Worm (Caenorhabditis elegans) whole organism, young adult: Measurements from ENCODE around the gene cec-5.

Experiments
- B0035.1 ChIP-seq: sonication (generic microtip); optimal IDR thresholded peaks from 2 replicates; lab custom pipeline; 2016; ENCODE audit warnings: missing genetic modification characterization, mild to moderate bottlenecking, missing compliant biosample characterization, missing genotype, missing genetic modification reagents
- C06A6.2 ChIP-seq: fragments of 200-800 bp; sonication (Bioruptor generic); conservative IDR thresholded peaks from 2 replicates; pipeline ENCODE4 v1.3.6; 2022; ENCODE audit warnings: missing genetic modification characterization, missing compliant biosample characterization
- D2030.7 ChIP-seq: fragments of 200-800 bp; sonication (Bioruptor generic); IDR thresholded peaks from 2 replicates; pipeline ENCODE4 v1.3.6; 2022; ENCODE audit warnings: missing genetic modification reagents, missing genetic modification characterization, missing compliant biosample characterization
- F10E7.11 ChIP-seq: sonication (generic microtip); optimal IDR thresholded peaks from 2 replicates; lab custom pipeline; 2017; ENCODE audit warnings: mild to moderate bottlenecking, missing genetic modification characterization, moderate library complexity, missing compliant biosample characterization
- F39B2.1 ChIP-seq: fragments of 200-800 bp; sonication (Bioruptor generic); IDR thresholded peaks from 2 replicates; pipeline ENCODE4 v1.3.6; 2022; ENCODE audit warnings: missing genetic modification reagents, missing genetic modification characterization, missing compliant biosample characterization
- F49E8.2 ChIP-seq: sonication (generic microtip); optimal IDR thresholded peaks from 3 replicates; lab custom pipeline; 2017; ENCODE audit warnings: missing genetic modification characterization, mild to moderate bottlenecking, missing compliant biosample characterization, antibody characterized with exemption, moderate library complexity; ENCODE audit not compliant: insufficient read depth
- F57A8.1 ChIP-seq: fragments of 200-800 bp; sonication (Bioruptor generic); optimal IDR thresholded peaks from 2 replicates; lab custom pipeline; 2018; ENCODE audit warnings: mild to moderate bottlenecking, missing genetic modification characterization, moderate library complexity, missing compliant biosample characterization
- F57C9.4 ChIP-seq: sonication (generic microtip); optimal IDR thresholded peaks from 2 replicates; lab custom pipeline; 2017; ENCODE audit warnings: mild to moderate bottlenecking, missing genetic modification characterization, missing compliant biosample characterization
- K12H6.12 ChIP-seq: fragments of 200-800 bp; sonication (Bioruptor generic); optimal IDR thresholded peaks from 2 replicates; lab custom pipeline; 2018; ENCODE audit warnings: mild to moderate bottlenecking, missing genetic modification characterization, missing compliant biosample characterization
- T26A5.8 ChIP-seq: sonication (generic microtip); optimal IDR thresholded peaks from 2 replicates; lab custom pipeline; 2016; ENCODE audit warnings: missing genetic modification characterization, missing compliant biosample characterization
- Y53F4B.3 ChIP-seq: fragments of 200-800 bp; sonication (Bioruptor generic); IDR thresholded peaks from 2 replicates; pipeline ENCODE4 v1.3.6; 2022; ENCODE audit warnings: missing genetic modification reagents, missing genetic modification characterization, missing compliant biosample characterization
- Y79H2A.3 ChIP-seq: fragments of 200-800 bp; sonication (Bioruptor generic); conservative IDR thresholded peaks from 2 replicates; pipeline ENCODE4 v1.3.6; 2022; ENCODE audit warnings: missing genetic modification reagents, missing genetic modification characterization, missing compliant biosample characterization
- akir-1 ChIP-seq: fragments of 200-800 bp; sonication (Bioruptor generic); optimal IDR thresholded peaks from 2 replicates; lab custom pipeline; 2018; ENCODE audit warnings: mild to moderate bottlenecking, missing genetic modification characterization, moderate library complexity, missing compliant biosample characterization
- ama-1 ChIP-seq, 3 experiments: fragments of 150-350 bp in 1 of 3; sonication (generic microtip) in 2 of 3; optimal IDR thresholded peaks; 2 replicates each; lab custom pipeline; 2014 to 2018; ENCODE audit warnings: missing biosample characterization in 2 of 3, missing genetic modification characterization in 2 of 3, missing genetic modification reagents in 2 of 3
- aptf-2 ChIP-seq: fragments of 200-800 bp; sonication (Bioruptor generic); conservative IDR thresholded peaks from 2 replicates; pipeline ENCODE4 v1.3.6; 2022; ENCODE audit warnings: missing genetic modification reagents, missing genetic modification characterization, missing compliant biosample characterization
- atf-7 ChIP-seq: sonication (generic microtip); optimal IDR thresholded peaks from 2 replicates; lab custom pipeline; 2017; ENCODE audit warnings: mild to moderate bottlenecking, missing genetic modification characterization, missing compliant biosample characterization
- athp-1 ChIP-seq: sonication (generic microtip); optimal IDR thresholded peaks from 2 replicates; lab custom pipeline; 2017; ENCODE audit warnings: mild to moderate bottlenecking, missing genetic modification characterization, missing compliant biosample characterization
- bed-2 ChIP-seq: fragments of 200-800 bp; sonication (Bioruptor generic); IDR thresholded peaks from 2 replicates; pipeline ENCODE4 v1.3.6; 2022; ENCODE audit warnings: missing genetic modification reagents, missing genetic modification characterization, missing compliant biosample characterization
- cebp-2 ChIP-seq: fragments of 200-800 bp; sonication (Bioruptor generic); IDR thresholded peaks from 2 replicates; pipeline ENCODE4 v1.3.6; 2022; ENCODE audit warnings: missing genetic modification characterization, missing compliant biosample characterization
- ceh-100 ChIP-seq: fragments of 200-800 bp; sonication (Bioruptor generic); IDR thresholded peaks from 2 replicates; pipeline ENCODE4 v1.3.6; 2022; ENCODE audit warnings: missing genetic modification reagents, missing genetic modification characterization, missing compliant biosample characterization
- ceh-79 ChIP-seq: sonication (generic microtip); optimal IDR thresholded peaks from 2 replicates; lab custom pipeline; 2017; ENCODE audit warnings: mild to moderate bottlenecking, missing genetic modification characterization, missing compliant biosample characterization
- dpff-1 ChIP-seq: sonication (generic microtip); optimal IDR thresholded peaks from 2 replicates; lab custom pipeline; 2017; ENCODE audit warnings: mild to moderate bottlenecking, missing genetic modification characterization, missing compliant biosample characterization
- efl-1 ChIP-seq: fragments of 150-350 bp; optimal IDR thresholded peaks from 2 replicates; lab custom pipeline; 2014; ENCODE audit warnings: missing biosample characterization, missing genetic modification reagents, missing genetic modification characterization
- egl-18 ChIP-seq: fragments of 200-800 bp; sonication (Bioruptor generic); IDR thresholded peaks from 2 replicates; pipeline ENCODE4 v1.3.6; 2022; ENCODE audit warnings: missing genetic modification reagents, missing genetic modification characterization, missing compliant biosample characterization
- ets-4 ChIP-seq: fragments of 200-800 bp; sonication (Bioruptor generic); optimal IDR thresholded peaks from 2 replicates; lab custom pipeline; 2018; ENCODE audit warnings: mild to moderate bottlenecking, missing genetic modification characterization, missing compliant biosample characterization
- fkh-3 ChIP-seq: sonication (generic microtip); optimal IDR thresholded peaks from 2 replicates; lab custom pipeline; 2016; ENCODE audit warnings: mild to moderate bottlenecking, missing genetic modification characterization, missing compliant biosample characterization
- gei-17 ChIP-seq: fragments of 200-800 bp; sonication (Bioruptor generic); optimal IDR thresholded peaks from 2 replicates; lab custom pipeline; 2018; ENCODE audit warnings: mild to moderate bottlenecking, missing genetic modification characterization, missing compliant biosample characterization
- hmg-20 ChIP-seq: fragments of 200-800 bp; sonication (Bioruptor generic); IDR thresholded peaks from 2 replicates; pipeline ENCODE4 v1.3.6; 2022; ENCODE audit warnings: missing genetic modification reagents, missing genetic modification characterization, missing compliant biosample characterization
- hrde-1 ChIP-seq: sonication (generic microtip); optimal IDR thresholded peaks from 2 replicates; lab custom pipeline; 2016; ENCODE audit warnings: missing genetic modification characterization, mild to moderate bottlenecking, missing compliant biosample characterization, moderate library complexity, missing genotype, missing genetic modification reagents, borderline replicate concordance
- let-526 ChIP-seq: fragments of 200-800 bp; sonication (Bioruptor generic); IDR thresholded peaks from 2 replicates; pipeline ENCODE4 v1.3.6; 2022; ENCODE audit warnings: missing genetic modification reagents, missing genetic modification characterization, missing compliant biosample characterization
- let-607 ChIP-seq, 2 experiments: fragments of 200-800 bp in 1 of 2; sonication (Bioruptor generic) in 1 of 2; sonication (generic microtip) in 1 of 2; optimal IDR thresholded peaks; 2 replicates each; lab custom pipeline; 2016 to 2018; ENCODE audit warnings: mild to moderate bottlenecking in 2 of 2, missing compliant biosample characterization in 2 of 2, missing genetic modification characterization in 2 of 2, moderate library complexity in 2 of 2, missing genotype in 1 of 2
- lin-26 ChIP-seq: fragments of 200-800 bp; sonication (Bioruptor generic); IDR thresholded peaks from 2 replicates; pipeline ENCODE4 v1.3.6; 2022; ENCODE audit warnings: missing genetic modification reagents, missing genetic modification characterization, missing compliant biosample characterization
- lin-40 ChIP-seq: sonication (generic microtip); optimal IDR thresholded peaks from 2 replicates; lab custom pipeline; 2016; ENCODE audit warnings: missing genetic modification characterization, mild to moderate bottlenecking, missing compliant biosample characterization, missing genotype, missing genetic modification reagents
- lir-1 ChIP-seq: fragments of 200-800 bp; sonication (Bioruptor generic); conservative IDR thresholded peaks from 2 replicates; pipeline ENCODE4 v1.3.6; 2022; ENCODE audit warnings: missing genetic modification reagents, missing genetic modification characterization, missing compliant biosample characterization
- mes-4 ChIP-seq: sonication (generic microtip); optimal IDR thresholded peaks from 2 replicates; lab custom pipeline; 2016; ENCODE audit warnings: missing genotype, missing genetic modification characterization, missing compliant biosample characterization
- nfya-1 ChIP-seq: sonication (generic microtip); optimal IDR thresholded peaks from 2 replicates; lab custom pipeline; 2017; ENCODE audit warnings: antibody characterized with exemption, missing compliant biosample characterization, missing genetic modification characterization, borderline replicate concordance; ENCODE audit not compliant: insufficient read depth
- nfya-2 ChIP-seq: fragments of 200-800 bp; sonication (Bioruptor generic); IDR thresholded peaks from 2 replicates; pipeline ENCODE4 v1.3.6; 2022; ENCODE audit warnings: missing genetic modification reagents, missing genetic modification characterization, missing compliant biosample characterization
- nhr-27 ChIP-seq: fragments of 200-800 bp; sonication (Bioruptor generic); optimal IDR thresholded peaks from 2 replicates; lab custom pipeline; 2018; ENCODE audit warnings: mild to moderate bottlenecking, missing genetic modification characterization, moderate library complexity, missing compliant biosample characterization
- nhr-90 ChIP-seq: sonication (generic microtip); optimal IDR thresholded peaks from 2 replicates; lab custom pipeline; 2016; ENCODE audit warnings: missing genotype, mild to moderate bottlenecking, missing genetic modification characterization, missing compliant biosample characterization
- pbrm-1 ChIP-seq: fragments of 200-800 bp; sonication (Bioruptor generic); IDR thresholded peaks from 2 replicates; pipeline ENCODE4 v1.3.6; 2022; ENCODE audit warnings: missing genetic modification reagents, missing genetic modification characterization, missing compliant biosample characterization
- somi-1 ChIP-seq: fragments of 200-800 bp; sonication (Bioruptor generic); optimal IDR thresholded peaks from 2 replicates; lab custom pipeline; 2018; ENCODE audit warnings: mild to moderate bottlenecking, missing genetic modification characterization, missing compliant biosample characterization
- tbp1 ChIP-seq: fragments of 200-800 bp; sonication (Bioruptor generic); optimal IDR thresholded peaks from 2 replicates; lab custom pipeline; 2018; ENCODE audit warnings: mild to moderate bottlenecking, missing genetic modification characterization, missing compliant biosample characterization
- tbx-9 ChIP-seq: sonication (generic microtip); optimal IDR thresholded peaks from 2 replicates; lab custom pipeline; 2016; ENCODE audit warnings: borderline replicate concordance, missing genetic modification characterization, inconsistent platforms, missing compliant biosample characterization
- tlf-1 ChIP-seq: fragments of 200-800 bp; sonication (Bioruptor generic); optimal IDR thresholded peaks from 2 replicates; lab custom pipeline; 2018; ENCODE audit warnings: mild to moderate bottlenecking, missing genetic modification characterization, missing compliant biosample characterization
- unc-130 ChIP-seq: sonication (generic microtip); optimal IDR thresholded peaks from 2 replicates; lab custom pipeline; 2016; ENCODE audit warnings: missing genetic modification reagents, missing genetic modification characterization, missing compliant biosample characterization
- zfh-2 ChIP-seq: fragments of 200-800 bp; sonication (Bioruptor generic); conservative IDR thresholded peaks from 2 replicates; pipeline ENCODE4 v1.3.6; 2022; ENCODE audit warnings: missing genetic modification reagents, missing genetic modification characterization, missing compliant biosample characterization
- ztf-3 ChIP-seq: fragments of 200-800 bp; sonication (Bioruptor generic); optimal IDR thresholded peaks from 2 replicates; lab custom pipeline; 2018; ENCODE audit warnings: mild to moderate bottlenecking, missing genetic modification characterization, missing compliant biosample characterization

The cec-5 gene

DNA sequence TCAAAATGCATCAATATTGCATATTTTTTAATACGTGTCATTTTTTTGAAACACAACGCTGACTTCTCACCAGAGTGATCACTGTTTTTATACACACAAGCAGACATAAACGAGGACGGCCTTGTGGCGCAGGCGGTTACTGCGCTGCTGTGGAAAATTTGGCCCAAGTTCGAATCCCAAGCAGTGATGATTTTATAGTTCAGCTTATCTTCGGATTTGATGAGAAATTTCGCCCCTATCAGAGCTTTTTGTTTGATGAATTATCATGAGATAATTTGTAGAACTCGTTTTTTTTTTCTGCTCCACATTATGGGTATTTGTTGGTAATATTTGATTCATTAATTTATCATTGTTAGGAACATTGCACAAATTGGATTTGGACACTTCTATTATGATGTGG, 6.0 kb downstream of the cec-5 start (continued):
- peak; percentile 96 for TF ChIP-seq hrde-1
- TF ChIP-seq let-526 (GFP tag; lab: Robert Waterston, UW): peak; percentile 73; the same call in 1 of the 2 replicates
- 0 out of 2 replicates have a peak, but pooled peaks have one; percentile 66 for TF ChIP-seq aptf-2
- TF ChIP-seq hmg-20 (GFP tag; lab: Robert Waterston, UW): peak; percentile 85
- peak; percentile 87 for TF ChIP-seq F10E7.11 (tag; lab: Kevin White, UChicago)
- peak; percentile 38; the same call in 1 of the 2 replicates for TF ChIP-seq lir-1
- peak; percentile 92 for TF ChIP-seq nhr-27 (tag; lab: Kevin White, UChicago)
- TF ChIP-seq ama-1 (optimal IDR thresholded peaks at IDR 0.05; lab: Kevin White, UChicago): no peak
- TF ChIP-seq ama-1 (GFP tag; optimal IDR thresholded peaks at IDR 0.05; lab: Kevin White, UChicago): peak; percentile 81 to 96
- peak; percentile 79 for TF ChIP-seq ceh-100 (GFP tag; lab: Robert Waterston, UW)
- peak; percentile 87 for TF ChIP-seq D2030.7 (GFP tag; lab: Robert Waterston, UW)
- TF ChIP-seq somi-1 (GFP tag; lab: Kevin White, UChicago): peak; percentile 82
- TF ChIP-seq atf-7: peak; percentile 84
- peak; percentile 91 for TF ChIP-seq ceh-79
- peak; percentile 93 for TF ChIP-seq T26A5.8
- peak; percentile 88 for TF ChIP-seq fkh-3 (tag; lab: Kevin White, UChicago)
- peak; percentile 86 for TF ChIP-seq unc-130 (GFP tag; lab: Kevin White, UChicago)
- no peak for TF ChIP-seq nfya-1 (tag; lab: Kevin White, UChicago)
- peak; percentile 83 for TF ChIP-seq tlf-1 (GFP tag; lab: Kevin White, UChicago)
- TF ChIP-seq nfya-2: no peak
- peak; percentile 99 for TF ChIP-seq lin-26 (GFP tag; lab: Robert Waterston, UW)
- peak; percentile 85; the same call in 1 of the 2 replicates for TF ChIP-seq cebp-2 (GFP tag; lab: Robert Waterston, UW)
- TF ChIP-seq ztf-3: peak; percentile 70
- peak; percentile 84 for TF ChIP-seq lin-40
- TF ChIP-seq C06A6.2 (GFP tag; lab: Robert Waterston, UW): 0 out of 2 replicates have a peak, but pooled peaks have one; percentile 36
- peak; percentile 88 for TF ChIP-seq ets-4
- peak; percentile 43 to 75 for TF ChIP-seq let-607 (tag; optimal IDR thresholded peaks at IDR 0.05; lab: Kevin White, UChicago)
- TF ChIP-seq F39B2.1 (GFP tag; lab: Robert Waterston, UW): no peak
- peak; percentile 92 for TF ChIP-seq mes-4
- TF ChIP-seq bed-2 (GFP tag; lab: Robert Waterston, UW): peak; percentile 49; the same call in 1 of the 2 replicates
- peak; percentile 31 for TF ChIP-seq K12H6.12 (tag; lab: Kevin White, UChicago)
- no peak for TF ChIP-seq akir-1 (GFP tag; lab: Kevin White, UChicago)
- TF ChIP-seq pbrm-1: peak; percentile 88
- TF ChIP-seq egl-18 (GFP tag; lab: Robert Waterston, UW): 0 out of 2 replicates have a peak, but pooled peaks have one; percentile 59
- TF ChIP-seq dpff-1: peak; percentile 38
- peak; percentile 86 for TF ChIP-seq B0035.1 (tag; lab: Kevin White, UChicago)
- TF ChIP-seq gei-17: peak; percentile 48
- peak; percentile 91 for TF ChIP-seq athp-1 (tag; lab: Kevin White, UChicago)
- TF ChIP-seq nhr-90 (tag; lab: Kevin White, UChicago): peak; percentile 98
- TF ChIP-seq efl-1: peak; percentile 56
- peak; percentile 100 for TF ChIP-seq tbp1 (GFP tag; lab: Kevin White, UChicago)
- peak; percentile 75; the same call in 1 of the 2 replicates for TF ChIP-seq Y79H2A.3 (GFP tag; lab: Robert Waterston, UW)
- peak; percentile 94 for TF ChIP-seq F49E8.2 (tag; lab: Kevin White, UChicago)
- TF ChIP-seq tbx-9 (tag; lab: Kevin White, UChicago): no peak
- TF ChIP-seq Y53F4B.3 (GFP tag; lab: Robert Waterston, UW): peak; percentile 68; the same call in 1 of the 2 replicates
- no peak for TF ChIP-seq F57C9.4
- TF ChIP-seq zfh-2 (GFP tag; lab: Robert Waterston, UW): peak; percentile 57; the same call in 1 of the 2 replicates
- peak; percentile 97 for TF ChIP-seq F57A8.1 (GFP tag; lab: Kevin White, UChicago)
